Fruit fly (Drosophila melanogaster) whole organism, prepupa: Measurements from ENCODE around the gene CG14440.
A peak's percentile ranks its signal among the peaks of the same experiment; 100 is the strongest.

Experiments
- Blimp-1 ChIP-seq: fragments of 200-800 bp; sonication (Bioruptor generic); optimal IDR thresholded peaks from 3 replicates; lab custom pipeline; 2017; ENCODE audit warnings: missing biosample characterization, missing genetic modification characterization, mild to moderate bottlenecking, moderate library complexity, missing genetic modification reagents
- CG10631 ChIP-seq: fragments of 200-800 bp; sonication (Bioruptor generic); optimal IDR thresholded peaks from 2 replicates; lab custom pipeline; 2016; ENCODE audit warnings: missing biosample characterization, missing genetic modification characterization
- CG10669 ChIP-seq: fragments of 200-800 bp; sonication (Bioruptor generic); optimal IDR thresholded peaks from 3 replicates; lab custom pipeline; 2018; ENCODE audit warnings: missing biosample characterization, mild to moderate bottlenecking, missing genetic modification characterization, moderate library complexity
- CG11294 ChIP-seq: fragments of 200-800 bp; sonication (Bioruptor generic); IDR thresholded peaks from 2 replicates; pipeline ENCODE4 v1.3.6; 2022; ENCODE audit warnings: missing biosample characterization, missing genetic modification characterization
- CG11762 ChIP-seq: fragments of 200-800 bp; sonication (Bioruptor generic); optimal IDR thresholded peaks from 3 replicates; lab custom pipeline; 2016; ENCODE audit warnings: missing biosample characterization, missing genetic modification characterization; ENCODE audit not compliant: insufficient read depth
- CG15336 ChIP-seq: fragments of 200-800 bp; sonication (Bioruptor generic); IDR thresholded peaks from 2 replicates; pipeline ENCODE4 v1.3.6; 2022; ENCODE audit warnings: missing biosample characterization, missing genetic modification characterization
- CG1621 ChIP-seq: fragments of 200-800 bp; sonication (Bioruptor generic); optimal IDR thresholded peaks from 3 replicates; lab custom pipeline; 2018; ENCODE audit warnings: missing biosample characterization, mild to moderate bottlenecking, missing genetic modification characterization
- CG16779 ChIP-seq: fragments of 200-800 bp; sonication (Bioruptor generic); optimal IDR thresholded peaks from 3 replicates; lab custom pipeline; 2017; ENCODE audit warnings: missing biosample characterization, mild to moderate bottlenecking, missing genetic modification characterization
- CG3032 ChIP-seq: fragments of 200-800 bp; optimal IDR thresholded peaks from 2 replicates; lab custom pipeline; 2019; ENCODE audit warnings: missing biosample characterization, mild to moderate bottlenecking, missing genetic modification characterization, moderate library complexity
- CG31627 ChIP-seq: fragments of 200-800 bp; sonication (Bioruptor generic); optimal IDR thresholded peaks from 3 replicates; lab custom pipeline; 2016; ENCODE audit warnings: missing biosample characterization, missing genetic modification characterization
- CG32006 ChIP-seq: fragments of 200-800 bp; sonication (Bioruptor generic); optimal IDR thresholded peaks from 3 replicates; lab custom pipeline; 2017; ENCODE audit warnings: missing biosample characterization, mild to moderate bottlenecking, missing genetic modification characterization
- CG6163 ChIP-seq: fragments of 200-800 bp; sonication (Bioruptor generic); IDR thresholded peaks from 3 replicates; pipeline ENCODE4 v1.3.6; 2022; ENCODE audit warnings: missing biosample characterization, missing genetic modification characterization
- CG6276 ChIP-seq: fragments of 200-800 bp; sonication (Bioruptor generic); optimal IDR thresholded peaks from 2 replicates; lab custom pipeline; 2017; ENCODE audit warnings: missing biosample characterization, mild to moderate bottlenecking, missing genetic modification characterization
- CG6792 ChIP-seq: fragments of 200-800 bp; sonication (Bioruptor generic); optimal IDR thresholded peaks from 3 replicates; lab custom pipeline; 2016; ENCODE audit warnings: missing biosample characterization, missing genetic modification characterization
- CG6808 ChIP-seq: fragments of 200-800 bp; sonication (Bioruptor generic); optimal IDR thresholded peaks from 3 replicates; lab custom pipeline; 2017; ENCODE audit warnings: missing biosample characterization, missing genetic modification characterization, mild to moderate bottlenecking, moderate library complexity, missing genetic modification reagents
- CG8119 ChIP-seq: fragments of 200-800 bp; sonication (Bioruptor generic); IDR thresholded peaks from 3 replicates; pipeline ENCODE4 v1.3.6; 2022; ENCODE audit warnings: missing biosample characterization, missing genetic modification characterization
- CG8319 ChIP-seq: fragments of 200-800 bp; sonication (Bioruptor generic); optimal IDR thresholded peaks from 3 replicates; lab custom pipeline; 2016; ENCODE audit warnings: missing biosample characterization, missing genetic modification characterization
- CG8632 ChIP-seq: fragments of 200-800 bp; sonication (Bioruptor generic); optimal IDR thresholded peaks from 3 replicates; lab custom pipeline; 2016; ENCODE audit warnings: missing biosample characterization, missing genetic modification characterization
- CG9139 ChIP-seq: fragments of 200-800 bp; sonication (Bioruptor generic); optimal IDR thresholded peaks from 3 replicates; lab custom pipeline; 2017; ENCODE audit warnings: missing biosample characterization, mild to moderate bottlenecking, missing genetic modification characterization
- Eip75B ChIP-seq: fragments of 200-800 bp; sonication (Bioruptor generic); optimal IDR thresholded peaks from 3 replicates; lab custom pipeline; 2016; ENCODE audit warnings: missing biosample characterization, missing genetic modification characterization
- Eip78C ChIP-seq: fragments of 200-800 bp; sonication (Bioruptor generic); peaks from one replicate; lab custom pipeline; 2016; ENCODE audit warnings: missing biosample characterization, missing genetic modification characterization
- Ets21C ChIP-seq: fragments of 200-800 bp; sonication (Bioruptor generic); optimal IDR thresholded peaks from 3 replicates; lab custom pipeline; 2016; ENCODE audit warnings: missing biosample characterization, missing genetic modification characterization
- Ets96B ChIP-seq: fragments of 200-800 bp; optimal IDR thresholded peaks from 2 replicates; lab custom pipeline; 2019; ENCODE audit warnings: missing biosample characterization, mild to moderate bottlenecking, missing genetic modification characterization, moderate library complexity
- Hr38 ChIP-seq: sonication (Bioruptor generic); optimal IDR thresholded peaks from 2 replicates; lab custom pipeline; 2016; ENCODE audit warnings: missing biosample characterization, missing genetic modification characterization
- Hr39 ChIP-seq: fragments of 200-800 bp; sonication (Bioruptor generic); optimal IDR thresholded peaks from 2 replicates; lab custom pipeline; 2016; ENCODE audit warnings: missing biosample characterization, missing genetic modification characterization
- Hr4 ChIP-seq: fragments of 200-800 bp; sonication (Bioruptor generic); optimal IDR thresholded peaks from 3 replicates; lab custom pipeline; 2016; ENCODE audit warnings: missing biosample characterization, missing genetic modification characterization
- Lpt ChIP-seq: fragments of 200-800 bp; sonication (Bioruptor generic); optimal IDR thresholded peaks from 3 replicates; lab custom pipeline; 2016; ENCODE audit warnings: missing biosample characterization, missing genetic modification characterization
- OdsH ChIP-seq: fragments of 200-800 bp; sonication (Bioruptor generic); optimal IDR thresholded peaks from 3 replicates; lab custom pipeline; 2016; ENCODE audit warnings: missing biosample characterization, missing genetic modification characterization
- Smox ChIP-seq: fragments of 200-800 bp; sonication (Bioruptor generic); optimal IDR thresholded peaks from 3 replicates; lab custom pipeline; 2016; ENCODE audit warnings: missing biosample characterization, missing genetic modification characterization
- Sox102F ChIP-seq: fragments of 200-800 bp; sonication (Bioruptor generic); optimal IDR thresholded peaks from 2 replicates; lab custom pipeline; 2016; ENCODE audit warnings: missing biosample characterization, mild to moderate bottlenecking, missing genetic modification characterization
- achi ChIP-seq: fragments of 200-800 bp; sonication (Bioruptor generic); optimal IDR thresholded peaks from 3 replicates; lab custom pipeline; 2016; ENCODE audit warnings: missing biosample characterization, missing genetic modification characterization
- acj6 ChIP-seq: fragments of 200-800 bp; sonication (Bioruptor generic); optimal IDR thresholded peaks from 3 replicates; lab custom pipeline; 2016; ENCODE audit warnings: missing biosample characterization, missing genetic modification characterization
- dsx ChIP-seq: fragments of 200-800 bp; optimal IDR thresholded peaks from 3 replicates; lab custom pipeline; 2019; ENCODE audit warnings: missing biosample characterization, mild to moderate bottlenecking, missing genetic modification characterization, moderate library complexity; ENCODE audit not compliant: poor library complexity, severe bottlenecking
- eg ChIP-seq: fragments of 200-800 bp; sonication (Bioruptor generic); IDR thresholded peaks from 3 replicates; pipeline ENCODE4 v1.3.6; 2022; ENCODE audit warnings: missing biosample characterization, missing genetic modification characterization
- esn ChIP-seq: fragments of 200-800 bp; sonication (Bioruptor generic); optimal IDR thresholded peaks from 2 replicates; lab custom pipeline; 2016; ENCODE audit warnings: missing biosample characterization, mild to moderate bottlenecking, missing genetic modification characterization, moderate library complexity
- fd59A ChIP-seq: fragments of 200-800 bp; sonication (Bioruptor generic); optimal IDR thresholded peaks from 2 replicates; lab custom pipeline; 2017; ENCODE audit warnings: missing biosample characterization, mild to moderate bottlenecking, missing genetic modification characterization, missing genetic modification reagents
- fd85E ChIP-seq: fragments of 200-800 bp; sonication (Bioruptor generic); optimal IDR thresholded peaks from 3 replicates; lab custom pipeline; 2016; ENCODE audit warnings: missing biosample characterization, missing genetic modification characterization
- fkh ChIP-seq: fragments of 200-800 bp; sonication (Bioruptor generic); optimal IDR thresholded peaks from 3 replicates; lab custom pipeline; 2017; ENCODE audit warnings: missing biosample characterization, mild to moderate bottlenecking, missing genetic modification characterization, moderate library complexity
- lz ChIP-seq: fragments of 200-800 bp; sonication (Bioruptor generic); optimal IDR thresholded peaks from 3 replicates; lab custom pipeline; 2016; ENCODE audit warnings: missing biosample characterization, missing genetic modification characterization
- net ChIP-seq: fragments of 200-800 bp; sonication (Bioruptor generic); optimal IDR thresholded peaks from 3 replicates; lab custom pipeline; 2016; ENCODE audit warnings: missing biosample characterization, missing genetic modification characterization
- pdm3 ChIP-seq: fragments of 200-800 bp; sonication (Bioruptor generic); optimal IDR thresholded peaks from 3 replicates; lab custom pipeline; 2016; ENCODE audit warnings: missing biosample characterization, missing genetic modification characterization
- salr ChIP-seq, 2 experiments: fragments of 200-800 bp; sonication (Bioruptor generic); optimal IDR thresholded peaks; 3 replicates each; lab custom pipeline; 2016 to 2018; ENCODE audit warnings: missing biosample characterization in 2 of 2, missing genetic modification characterization in 2 of 2, mild to moderate bottlenecking in 1 of 2
- spab ChIP-seq: fragments of 200-800 bp; sonication (Bioruptor generic); optimal IDR thresholded peaks from 2 replicates; lab custom pipeline; 2017; ENCODE audit warnings: missing biosample characterization, mild to moderate bottlenecking, missing genetic modification characterization, missing genetic modification reagents
- ss ChIP-seq, 2 experiments: fragments of 200-800 bp; sonication (Bioruptor generic); optimal IDR thresholded peaks; 2 replicates in 1 of 2; 3 replicates in 1 of 2; lab custom pipeline; 2017 to 2018; ENCODE audit warnings: mild to moderate bottlenecking in 2 of 2, missing biosample characterization in 2 of 2, missing genetic modification characterization in 2 of 2, moderate library complexity in 1 of 2
- svp ChIP-seq: fragments of 200-800 bp; sonication (Bioruptor generic); peaks from one replicate; lab custom pipeline; 2016; ENCODE audit warnings: missing biosample characterization, missing genetic modification characterization
- vri ChIP-seq: fragments of 200-800 bp; sonication (Bioruptor generic); optimal IDR thresholded peaks from 3 replicates; lab custom pipeline; 2016; ENCODE audit warnings: missing biosample characterization, mild to moderate bottlenecking, missing genetic modification characterization

Gene CG14440

DNA sequence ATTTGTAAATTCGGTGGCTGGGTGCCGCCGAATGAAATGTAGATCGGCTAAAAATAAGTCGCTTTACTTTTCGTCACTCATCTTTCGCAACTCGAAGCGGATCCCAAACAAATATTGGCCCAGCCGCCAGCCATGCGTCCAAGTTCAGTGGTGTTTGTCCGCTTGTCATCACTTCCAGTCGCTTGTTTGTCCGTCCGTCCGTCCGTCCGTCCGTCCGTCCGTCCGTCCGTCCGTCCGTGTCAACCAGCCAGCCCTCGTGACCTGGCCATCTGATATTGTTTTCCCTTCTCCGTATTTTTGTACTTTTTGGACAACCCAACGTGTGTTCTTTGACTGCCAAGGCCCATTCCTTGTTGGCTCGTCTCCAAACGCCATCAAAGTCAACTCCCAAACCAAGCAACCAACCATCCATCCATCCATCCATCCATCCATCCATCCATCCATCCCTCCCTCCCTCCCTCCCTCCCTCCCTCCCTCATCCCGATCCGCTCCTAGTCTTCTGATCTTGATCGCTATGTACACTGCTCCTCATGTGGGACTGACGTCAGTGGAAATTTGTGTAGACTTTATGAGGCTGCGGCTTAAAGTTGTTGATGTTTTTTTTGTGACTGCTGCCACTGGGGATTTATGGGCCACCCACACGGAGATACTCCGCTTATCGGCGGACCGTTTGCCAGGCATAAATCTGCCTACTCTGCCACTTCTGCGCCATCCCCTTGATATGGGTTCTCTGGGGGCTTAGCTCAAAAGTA is 35.1 kb upstream of the CG14440 start:
- TF ChIP-seq eg (GFP tag; lab: Robert Waterston, UW) = 0 out of 3 replicates have a peak, but pooled peaks have one; percentile 24
- TF ChIP-seq spab (GFP tag; lab: Kevin White, UChicago) = no peak
- peak; percentile 61 for TF ChIP-seq fkh (GFP tag; lab: Kevin White, UChicago)
- no peak for TF ChIP-seq CG6808 (GFP tag; lab: Kevin White, UChicago)
- peak; percentile 16 for TF ChIP-seq Eip78C
- TF ChIP-seq Lpt (GFP tag; lab: Kevin White, UChicago) = no peak
- TF ChIP-seq CG9139 (GFP tag; lab: Kevin White, UChicago) = no peak
- TF ChIP-seq vri (GFP tag; lab: Kevin White, UChicago) = peak; percentile 1
- peak; percentile 25 for TF ChIP-seq svp (GFP tag; lab: Kevin White, UChicago)

DNA sequence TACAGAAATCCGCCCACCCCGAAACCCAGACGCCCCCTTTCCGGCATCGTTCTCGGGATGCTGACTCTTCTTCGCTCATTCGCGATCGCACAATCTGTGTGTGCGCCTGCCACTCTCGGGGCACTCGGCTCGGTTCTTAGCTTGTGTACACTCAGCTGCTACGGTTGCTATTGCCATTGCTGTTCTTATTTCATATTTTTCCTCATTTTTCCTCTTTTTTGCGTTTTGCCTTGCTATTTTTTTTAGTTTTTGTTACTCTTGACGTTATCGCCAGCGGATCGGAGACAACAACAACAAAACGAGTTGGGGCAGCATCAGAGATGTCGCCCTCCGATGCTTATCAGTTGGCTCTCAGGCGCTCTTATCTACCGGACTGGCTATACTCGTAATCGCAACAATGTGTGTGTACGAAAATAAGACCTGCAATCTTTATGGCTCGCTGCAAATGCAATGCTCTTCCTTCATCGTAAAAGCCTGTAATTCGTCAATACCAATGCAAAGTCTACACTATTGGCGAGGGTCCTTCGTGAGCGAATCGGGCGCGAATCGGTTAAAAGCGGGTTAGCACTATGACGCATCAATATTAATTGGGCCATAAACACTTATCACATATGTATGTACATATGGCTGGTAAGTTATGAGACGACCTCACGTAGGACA is 32.4 kb upstream of the CG14440 start:
- TF ChIP-seq Hr39 (no peak), Smox (GFP tag; lab: Kevin White, UChicago) (no peak), Ets21C (GFP tag; lab: Kevin White, UChicago) (no peak), CG11294 (GFP tag; lab: Robert Waterston, UW) (no peak), OdsH (no peak), Hr4 (GFP tag; lab: Kevin White, UChicago) (no peak), Ets96B (tag; lab: Kevin White, UChicago) (peak; percentile 44), spab (GFP tag; lab: Kevin White, UChicago) (peak; percentile 57), CG6792 (GFP tag; lab: Kevin White, UChicago) (no peak), CG15336 (peak; percentile 62), CG1621 (tag; lab: Kevin White, UChicago) (peak; percentile 46), achi (GFP tag; lab: Kevin White, UChicago) (peak; percentile 17), CG6808 (GFP tag; lab: Kevin White, UChicago) (peak; percentile 75), fd85E (GFP tag; lab: Kevin White, UChicago) (no peak), acj6 (GFP tag; lab: Kevin White, UChicago) (no peak), CG31627 (GFP tag; lab: Kevin White, UChicago) (no peak), Eip75B (GFP tag; lab: Kevin White, UChicago) (no peak), pdm3 (GFP tag; lab: Kevin White, UChicago) (no peak), vri (GFP tag; lab: Kevin White, UChicago) (peak; percentile 29), CG6163 (GFP tag; lab: Robert Waterston, UW) (peak; percentile 86), eg (GFP tag; lab: Robert Waterston, UW) (peak; percentile 87), CG8632 (GFP tag; lab: Kevin White, UChicago) (no peak), lz (GFP tag; lab: Kevin White, UChicago) (no peak), CG6276 (GFP tag; lab: Kevin White, UChicago) (peak; percentile 86), Blimp-1 (GFP tag; lab: Kevin White, UChicago) (no peak), CG32006 (GFP tag; lab: Kevin White, UChicago) (peak; percentile 34), CG9139 (GFP tag; lab: Kevin White, UChicago) (peak; percentile 60), CG10631 (no peak), Sox102F (GFP tag; lab: Kevin White, UChicago) (no peak), CG8119 (GFP tag; lab: Robert Waterston, UW) (peak; percentile 60; the same call in 2 of the 3 replicates), CG11762 (GFP tag; lab: Kevin White, UChicago) (no peak), esn (GFP tag; lab: Kevin White, UChicago) (no peak), net (GFP tag; lab: Kevin White, UChicago) (peak; percentile 62), ss (GFP tag; optimal IDR thresholded peaks at IDR 0.05; lab: Kevin White, UChicago) (peak; percentile 50 to 54), dsx (GFP tag; lab: Kevin White, UChicago) (peak; percentile 90), Lpt (GFP tag; lab: Kevin White, UChicago) (peak; percentile 43), CG16779 (tag; lab: Kevin White, UChicago) (peak; percentile 5), salr (GFP tag; optimal IDR thresholded peaks at IDR 0.05; lab: Kevin White, UChicago) (peak in 1 of 2 experiments; percentile 35), fd59A (GFP tag; lab: Kevin White, UChicago) (no peak), CG10669 (GFP tag; lab: Kevin White, UChicago) (peak; percentile 50), CG8319 (GFP tag; lab: Kevin White, UChicago) (no peak), CG3032 (tag; lab: Kevin White, UChicago) (no peak), Hr38 (GFP tag; lab: Kevin White, UChicago) (no peak)
